Fruit fly (Drosophila melanogaster) whole organism, embryonic: ENCODE measurements around the gene CG32095.

Experiments used
- CG10209 ChIP-seq: fragments of 200-800 bp; sonication (Bioruptor generic); optimal IDR thresholded peaks from 3 replicates; lab custom pipeline; 2017; ENCODE audit warnings: missing biosample characterization, mild to moderate bottlenecking, missing genetic modification characterization, missing genetic modification reagents
- CG10543 ChIP-seq: fragments of 200-800 bp; sonication (Bioruptor generic); optimal IDR thresholded peaks from 3 replicates; lab custom pipeline; 2017; ENCODE audit warnings: missing biosample characterization, mild to moderate bottlenecking, missing genetic modification characterization, moderate library complexity
- CG11504 ChIP-seq: fragments of 200-800 bp; sonication (Bioruptor generic); optimal IDR thresholded peaks from 3 replicates; lab custom pipeline; 2019; ENCODE audit warnings: missing biosample characterization, mild to moderate bottlenecking, missing genetic modification characterization, moderate library complexity
- CG11723 ChIP-seq: fragments of 200-800 bp; sonication (Bioruptor generic); optimal IDR thresholded peaks from 2 replicates; lab custom pipeline; 2017; ENCODE audit warnings: missing biosample characterization, mild to moderate bottlenecking, missing genetic modification characterization
- CG12104 ChIP-seq: fragments of 200-800 bp; sonication (Bioruptor generic); optimal IDR thresholded peaks from 3 replicates; lab custom pipeline; 2016; ENCODE audit warnings: missing biosample characterization, missing genetic modification characterization
- CG12391 ChIP-seq: fragments of 200-800 bp; sonication (Bioruptor generic); optimal IDR thresholded peaks from 3 replicates; lab custom pipeline; 2018; ENCODE audit warnings: missing biosample characterization, mild to moderate bottlenecking, missing genetic modification characterization, moderate library complexity
- CG12659 ChIP-seq: fragments of 200-800 bp; sonication (Bioruptor generic); optimal IDR thresholded peaks from 3 replicates; lab custom pipeline; 2017; ENCODE audit warnings: mild to moderate bottlenecking, missing biosample characterization, missing genetic modification reagents, missing genetic modification characterization
- CG14667 ChIP-seq: fragments of 200-800 bp; sonication (Bioruptor generic); IDR thresholded peaks from 2 replicates; pipeline ENCODE4 v1.3.6; 2022; ENCODE audit warnings: missing biosample characterization, missing genetic modification characterization
- CG17385 ChIP-seq: fragments of 200-800 bp; sonication (Bioruptor generic); optimal IDR thresholded peaks from 3 replicates; lab custom pipeline; 2018; ENCODE audit warnings: missing biosample characterization, mild to moderate bottlenecking, missing genetic modification characterization
- CG17802 ChIP-seq: fragments of 200-800 bp; sonication (Bioruptor generic); optimal IDR thresholded peaks from 2 replicates; lab custom pipeline; 2018; ENCODE audit warnings: missing biosample characterization, mild to moderate bottlenecking, missing genetic modification characterization, moderate library complexity
- CG18619 ChIP-seq: fragments of 200-800 bp; sonication (Bioruptor generic); optimal IDR thresholded peaks from 3 replicates; lab custom pipeline; 2017; ENCODE audit warnings: missing biosample characterization, mild to moderate bottlenecking, missing genetic modification characterization
- CG2120 ChIP-seq: fragments of 200-800 bp; sonication (Bioruptor generic); optimal IDR thresholded peaks from 3 replicates; lab custom pipeline; 2016; ENCODE audit warnings: missing biosample characterization, missing genetic modification characterization
- CG2202 ChIP-seq: fragments of 200-800 bp; sonication (Bioruptor generic); optimal IDR thresholded peaks from 2 replicates; lab custom pipeline; 2018; ENCODE audit warnings: missing biosample characterization, mild to moderate bottlenecking, missing genetic modification characterization
- CG2678 ChIP-seq: fragments of 200-800 bp; sonication (Bioruptor generic); optimal IDR thresholded peaks from 3 replicates; lab custom pipeline; 2019; ENCODE audit warnings: missing biosample characterization, mild to moderate bottlenecking, missing genetic modification characterization, moderate library complexity
- CG3407 ChIP-seq: fragments of 200-800 bp; sonication (Bioruptor generic); optimal IDR thresholded peaks from 2 replicates; lab custom pipeline; 2018; ENCODE audit warnings: missing biosample characterization, mild to moderate bottlenecking, missing genetic modification characterization
- CG7556 ChIP-seq: fragments of 200-800 bp; sonication (Bioruptor generic); optimal IDR thresholded peaks from 2 replicates; lab custom pipeline; 2017; ENCODE audit warnings: missing biosample characterization, mild to moderate bottlenecking, missing genetic modification characterization
- CG7839 ChIP-seq: fragments of 200-800 bp; sonication (Bioruptor generic); optimal IDR thresholded peaks from 3 replicates; lab custom pipeline; 2018; ENCODE audit warnings: missing biosample characterization, mild to moderate bottlenecking, missing genetic modification characterization, moderate library complexity
- CG8089 ChIP-seq: fragments of 200-800 bp; sonication (Bioruptor generic); optimal IDR thresholded peaks from 3 replicates; lab custom pipeline; 2016; ENCODE audit warnings: missing biosample characterization, missing genetic modification characterization
- Chrac-16 ChIP-seq: fragments of 200-800 bp; sonication (Bioruptor generic); optimal IDR thresholded peaks from 3 replicates; lab custom pipeline; 2016; ENCODE audit warnings: missing biosample characterization, missing genetic modification characterization
- Dref ChIP-seq: fragments of 200-800 bp; sonication (Bioruptor generic); IDR thresholded peaks from 2 replicates; pipeline ENCODE4 v1.3.6; 2022; ENCODE audit warnings: missing biosample characterization, missing genetic modification characterization
- Fer1 ChIP-seq: fragments of 200-800 bp; sonication (Bioruptor generic); optimal IDR thresholded peaks from 2 replicates; lab custom pipeline; 2017; ENCODE audit warnings: missing biosample characterization, mild to moderate bottlenecking, missing genetic modification characterization
- HLH4C ChIP-seq: fragments of 200-800 bp; sonication (Bioruptor generic); IDR thresholded peaks from 3 replicates; pipeline ENCODE4 v1.3.6; 2022; ENCODE audit warnings: missing biosample characterization, missing genetic modification characterization; ENCODE audit not compliant: partially characterized antibody
- HmgD ChIP-seq: fragments of 200-800 bp; sonication (Bioruptor generic); optimal IDR thresholded peaks from 3 replicates; lab custom pipeline; 2016; ENCODE audit warnings: missing biosample characterization, missing genetic modification characterization
- Hmr ChIP-seq: fragments of 200-800 bp; sonication (Bioruptor generic); optimal IDR thresholded peaks from 3 replicates; lab custom pipeline; 2017; ENCODE audit warnings: mild to moderate bottlenecking, missing biosample characterization, missing genetic modification reagents, missing genetic modification characterization
- Hr51 ChIP-seq, 2 experiments: fragments of 200-800 bp; sonication (Bioruptor generic); optimal IDR thresholded peaks; 2 replicates in 1 of 2; 3 replicates in 1 of 2; lab custom pipeline; 2016 to 2018; ENCODE audit warnings: missing biosample characterization in 2 of 2, missing genetic modification characterization in 2 of 2, mild to moderate bottlenecking in 1 of 2, moderate library complexity in 1 of 2
- Hr78 ChIP-seq, 2 experiments: fragments of 200-800 bp in 1 of 2; fragments of >200 bp in 1 of 2; sonication (Bioruptor generic) in 1 of 2; optimal IDR thresholded peaks; 2 replicates each; lab custom pipeline; 2017 to 2019; ENCODE audit warnings: missing biosample characterization in 2 of 2, missing genetic modification characterization in 2 of 2, mild to moderate bottlenecking in 1 of 2, moderate library complexity in 1 of 2
- Lhr ChIP-seq: fragments of 200-800 bp; sonication (Bioruptor generic); optimal IDR thresholded peaks from 3 replicates; lab custom pipeline; 2017; ENCODE audit warnings: mild to moderate bottlenecking, missing biosample characterization, missing genetic modification reagents, missing genetic modification characterization
- NC2α ChIP-seq: fragments of 200-800 bp; sonication (Bioruptor generic); optimal IDR thresholded peaks from 2 replicates; lab custom pipeline; 2016; ENCODE audit warnings: missing biosample characterization, missing genetic modification characterization
- Nf-YA ChIP-seq: fragments of 200-800 bp; sonication (Bioruptor generic); IDR thresholded peaks from 2 replicates; pipeline ENCODE4 v1.3.6; 2022; ENCODE audit warnings: missing biosample characterization, missing genetic modification characterization
- Oaz ChIP-seq: fragments of 200-800 bp; sonication (Bioruptor generic); IDR thresholded peaks from 2 replicates; pipeline ENCODE4 v1.3.6; 2022; ENCODE audit warnings: missing biosample characterization, missing genetic modification characterization
- Oli ChIP-seq: fragments of 200-800 bp; sonication (Bioruptor generic); optimal IDR thresholded peaks from 2 replicates; lab custom pipeline; 2018; ENCODE audit warnings: missing biosample characterization, mild to moderate bottlenecking, missing genetic modification characterization, moderate library complexity
- PHDP ChIP-seq: fragments of 200-800 bp; sonication (Bioruptor generic); optimal IDR thresholded peaks from 3 replicates; lab custom pipeline; 2018; ENCODE audit warnings: missing biosample characterization, mild to moderate bottlenecking, missing genetic modification characterization, moderate library complexity
- Sry-δ ChIP-seq: fragments of 200-800 bp; sonication (Bioruptor generic); optimal IDR thresholded peaks from 2 replicates; lab custom pipeline; 2016; ENCODE audit warnings: missing biosample characterization, missing genetic modification characterization
- Tbp ChIP-seq: fragments of >200 bp; optimal IDR thresholded peaks from 2 replicates; lab custom pipeline; 2018; ENCODE audit warnings: missing biosample characterization, missing genetic modification characterization
- ara ChIP-seq: fragments of 200-800 bp; sonication (Bioruptor generic); IDR thresholded peaks from 2 replicates; pipeline ENCODE4 v1.3.6; 2022; ENCODE audit warnings: missing biosample characterization, missing genetic modification characterization
- corto ChIP-seq: fragments of 200-800 bp; sonication (Bioruptor generic); optimal IDR thresholded peaks from 2 replicates; lab custom pipeline; 2016; ENCODE audit warnings: missing biosample characterization, mild to moderate bottlenecking, missing genetic modification characterization, moderate library complexity
- dati ChIP-seq: fragments of 200-800 bp; sonication (Bioruptor generic); IDR thresholded peaks from 2 replicates; pipeline ENCODE4 v1.3.6; 2022; ENCODE audit warnings: missing biosample characterization, missing genetic modification characterization
- dmrt99B ChIP-seq: fragments of 200-800 bp; sonication (Bioruptor generic); optimal IDR thresholded peaks from 2 replicates; lab custom pipeline; 2018; ENCODE audit warnings: missing biosample characterization, mild to moderate bottlenecking, missing genetic modification characterization, moderate library complexity
- dysf ChIP-seq: fragments of 200-800 bp; sonication (Bioruptor generic); IDR thresholded peaks from 3 replicates; pipeline ENCODE4 v1.3.6; 2022; ENCODE audit warnings: missing biosample characterization, missing genetic modification characterization
- gem ChIP-seq: fragments of 200-800 bp; sonication (Bioruptor generic); optimal IDR thresholded peaks from 2 replicates; lab custom pipeline; 2019; ENCODE audit warnings: missing biosample characterization, mild to moderate bottlenecking, missing genetic modification characterization, moderate library complexity
- grau ChIP-seq: fragments of 200-800 bp; optimal IDR thresholded peaks from 3 replicates; lab custom pipeline; 2019; ENCODE audit warnings: missing biosample characterization, mild to moderate bottlenecking, missing genetic modification characterization, moderate library complexity
- odd ChIP-seq: fragments of 200-800 bp; sonication (Bioruptor generic); optimal IDR thresholded peaks from 2 replicates; lab custom pipeline; 2017; ENCODE audit warnings: missing biosample characterization, mild to moderate bottlenecking, missing genetic modification characterization
- pan ChIP-seq, 4 experiments: fragments of >200 bp in 3 of 4; fragments of 200-800 bp in 1 of 4; sonication (Bioruptor generic) in 1 of 4; optimal IDR thresholded peaks in 3 of 4; IDR thresholded peaks in 1 of 4; 2 replicates each; pipeline versions ENCODE4 v1.3.6 to Lab custom; 2017 to 2022; ENCODE audit warnings: missing biosample characterization in 2 of 4, missing genetic modification characterization in 2 of 4, mixed read lengths in 1 of 4
- phol ChIP-seq: fragments of 200-800 bp; sonication (Bioruptor generic); optimal IDR thresholded peaks from 3 replicates; lab custom pipeline; 2018; ENCODE audit warnings: missing biosample characterization, mild to moderate bottlenecking, missing genetic modification characterization, moderate library complexity
- scrt ChIP-seq: fragments of 200-800 bp; sonication (Bioruptor generic); optimal IDR thresholded peaks from 2 replicates; lab custom pipeline; 2018; ENCODE audit warnings: missing biosample characterization, mild to moderate bottlenecking, missing genetic modification characterization, moderate library complexity
- ssp ChIP-seq: fragments of 200-800 bp; sonication (Bioruptor generic); IDR thresholded peaks from 2 replicates; pipeline ENCODE4 v1.3.6; 2022; ENCODE audit warnings: missing biosample characterization, missing genetic modification characterization
- vfl ChIP-seq: fragments of 200-800 bp; sonication (Bioruptor generic); optimal IDR thresholded peaks from 2 replicates; lab custom pipeline; 2016; ENCODE audit warnings: missing biosample characterization, missing genetic modification characterization
- wdn ChIP-seq: fragments of 200-800 bp; sonication (Bioruptor generic); IDR thresholded peaks from 2 replicates; pipeline ENCODE4 v1.3.6; 2022; ENCODE audit warnings: missing biosample characterization, missing genetic modification characterization

Gene CG32095

dm6 chr3L:11869328-11869727 is 43.8 kb upstream of the CG32095 start (continued):
- peak; percentile 24 for TF ChIP-seq grau (tag; lab: Kevin White, UChicago)
- TF ChIP-seq pan (optimal IDR thresholded peaks at IDR 0.05; lab: Kevin White, UChicago) = no peak
- TF ChIP-seq pan (GFP tag; optimal IDR thresholded peaks at IDR 0.05 in 1 of 2, IDR thresholded peaks at IDR 0.05 in 1 of 2) = peak in 1 of 2 experiments; percentile 25
- peak; percentile 44 for TF ChIP-seq Hmr
- TF ChIP-seq CG3407 (GFP tag; lab: Kevin White, UChicago) = no peak
- peak; percentile 15 for TF ChIP-seq CG7839 (tag; lab: Kevin White, UChicago)
- peak; percentile 36 for TF ChIP-seq Fer1 (GFP tag; lab: Kevin White, UChicago)
- TF ChIP-seq gem (tag; lab: Kevin White, UChicago) = peak; percentile 30
- peak in 1 of 2 experiments; percentile 25 for TF ChIP-seq Hr51 (GFP tag; optimal IDR thresholded peaks at IDR 0.05; lab: Kevin White, UChicago)
- peak; percentile 20 for TF ChIP-seq CG7556 (GFP tag; lab: Kevin White, UChicago)
- peak; percentile 11 for TF ChIP-seq dmrt99B (tag; lab: Kevin White, UChicago)

DNA sequence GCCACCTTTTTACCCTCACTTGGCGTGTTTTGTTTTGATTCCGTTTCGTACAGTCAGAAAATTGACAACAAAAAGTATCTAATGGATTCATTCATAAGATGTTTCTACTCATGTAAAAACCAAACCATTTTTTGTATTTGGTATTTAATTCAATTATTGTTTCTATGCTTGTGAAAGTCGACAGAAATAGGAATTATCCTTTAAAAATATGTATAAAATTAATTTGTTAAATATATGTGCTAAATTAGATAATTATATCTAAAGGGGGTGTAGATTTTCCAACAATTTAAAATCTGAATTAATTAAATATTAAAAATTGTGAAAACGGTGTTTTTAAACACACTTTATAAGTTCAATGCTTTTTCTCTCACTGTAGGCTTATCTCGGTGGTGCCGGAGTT is 38.1 kb upstream of the CG32095 start:
- TF ChIP-seq Lhr (GFP tag; lab: Kevin White, UChicago) (no peak), CG18619 (GFP tag; lab: Kevin White, UChicago) (peak; percentile 32), CG12391 (tag; lab: Kevin White, UChicago) (peak; percentile 13), CG7556 (GFP tag; lab: Kevin White, UChicago) (peak; percentile 76), Hr78 (GFP tag; optimal IDR thresholded peaks at IDR 0.05; lab: Kevin White, UChicago) (no peak), dati (GFP tag; lab: Robert Waterston, UW) (no peak), ara (GFP tag; lab: Robert Waterston, UW) (no peak), dysf (GFP tag; lab: Robert Waterston, UW) (0 out of 3 replicates have a peak, but pooled peaks have one; percentile 31), CG11504 (peak; percentile 63), Oaz (GFP tag; lab: Robert Waterston, UW) (no peak), CG17802 (tag; lab: Kevin White, UChicago) (no peak), Chrac-16 (no peak), CG2202 (tag; lab: Kevin White, UChicago) (no peak), CG17385 (GFP tag; lab: Kevin White, UChicago) (peak; percentile 15), CG2678 (tag; lab: Kevin White, UChicago) (peak; percentile 62), PHDP (tag; lab: Kevin White, UChicago) (peak; percentile 11), Nf-YA (no peak), CG10209 (GFP tag; lab: Kevin White, UChicago) (peak; percentile 11), wdn (GFP tag; lab: Robert Waterston, UW) (no peak), CG2120 (peak; percentile 24), CG8089 (no peak), Sry-δ (GFP tag; lab: Kevin White, UChicago) (no peak), scrt (GFP tag; lab: Kevin White, UChicago) (peak; percentile 30), odd (no peak), NC2α (GFP tag; lab: Kevin White, UChicago) (no peak), CG12104 (no peak), vfl (no peak), Dref (GFP tag; lab: Robert Waterston, UW) (no peak), ssp (GFP tag; lab: Robert Waterston, UW) (no peak), HLH4C (GFP tag; lab: Robert Waterston, UW) (no peak), CG10543 (GFP tag; lab: Kevin White, UChicago) (no peak), corto (no peak), CG11723 (no peak), CG12659 (GFP tag; lab: Kevin White, UChicago) (peak; percentile 13), HmgD (no peak), phol (tag; lab: Kevin White, UChicago) (peak; percentile 23), Oli (tag; lab: Kevin White, UChicago) (no peak), Tbp (GFP tag; lab: Kevin White, UChicago) (no peak), CG14667 (GFP tag; lab: Robert Waterston, UW) (no peak), grau (tag; lab: Kevin White, UChicago) (peak; percentile 45)
